Worm (Caenorhabditis elegans) whole organism, L3 larva: ENCODE measurements around the gene R13A1.1.

Experiments
- ceh-16 ChIP-seq: sonication (generic microtip); optimal IDR thresholded peaks from 2 replicates; lab custom pipeline; 2017; ENCODE audit warnings: missing biosample characterization, missing genetic modification characterization
- elt-1 ChIP-seq: fragments of 150-350 bp; optimal IDR thresholded peaks from 2 replicates; lab custom pipeline; 2014; ENCODE audit warnings: missing biosample characterization, missing genetic modification characterization
- elt-2 ChIP-seq: sonication (generic microtip); optimal IDR thresholded peaks from 2 replicates; lab custom pipeline; 2016; ENCODE audit warnings: missing genetic modification reagents, mild to moderate bottlenecking, missing genetic modification characterization, missing compliant biosample characterization
- elt-3 ChIP-seq, 3 experiments: fragments of 150-350 bp in 1 of 3; sonication (generic microtip) in 2 of 3; optimal IDR thresholded peaks; 2 replicates in 2 of 3; 4 replicates in 1 of 3; lab custom pipeline; 2014 to 2017; ENCODE audit warnings: missing biosample characterization in 3 of 3, missing genetic modification characterization in 3 of 3
- fkh-10 ChIP-seq: sonication (generic microtip); optimal IDR thresholded peaks from 2 replicates; lab custom pipeline; 2017; ENCODE audit warnings: missing biosample characterization, missing genetic modification reagents, missing genetic modification characterization
- fkh-2 ChIP-seq: fragments of 150-350 bp; optimal IDR thresholded peaks from 2 replicates; lab custom pipeline; 2014; ENCODE audit warnings: missing biosample characterization, missing genetic modification reagents, missing genetic modification characterization
- jun-1 ChIP-seq: fragments of 150-350 bp; optimal IDR thresholded peaks from 2 replicates; lab custom pipeline; 2014; ENCODE audit warnings: missing biosample characterization, missing genetic modification reagents, missing genetic modification characterization
- lsy-12 ChIP-seq: sonication (generic microtip); optimal IDR thresholded peaks from 2 replicates; lab custom pipeline; 2016; ENCODE audit warnings: mild to moderate bottlenecking, missing genetic modification characterization, missing compliant biosample characterization
- nfya-1 ChIP-seq: sonication (generic microtip); optimal IDR thresholded peaks from 2 replicates; lab custom pipeline; 2017; ENCODE audit warnings: missing genetic modification characterization, mild to moderate bottlenecking, missing compliant biosample characterization, antibody characterized with exemption, moderate library complexity; ENCODE audit not compliant: insufficient read depth
- nhr-23 ChIP-seq: fragments of 150-350 bp; optimal IDR thresholded peaks from 2 replicates; lab custom pipeline; 2014; ENCODE audit warnings: missing biosample characterization, missing genetic modification reagents, missing genetic modification characterization
- nhr-237 ChIP-seq: fragments of 150-350 bp; optimal IDR thresholded peaks from 2 replicates; lab custom pipeline; 2014; ENCODE audit warnings: missing biosample characterization, missing genetic modification characterization
- nhr-67 ChIP-seq: fragments of 150-350 bp; optimal IDR thresholded peaks from 2 replicates; lab custom pipeline; 2014; ENCODE audit warnings: missing biosample characterization, missing genetic modification characterization
- nhr-77 ChIP-seq: fragments of 150-350 bp; optimal IDR thresholded peaks from 2 replicates; lab custom pipeline; 2014; ENCODE audit warnings: missing biosample characterization, missing genetic modification characterization
- pqm-1 ChIP-seq: fragments of 150-350 bp; optimal IDR thresholded peaks from 2 replicates; lab custom pipeline; 2017; ENCODE audit warnings: missing biosample characterization, missing genetic modification characterization, inconsistent platforms
- skn-1 ChIP-seq: fragments of 150-350 bp; optimal IDR thresholded peaks from 2 replicates; lab custom pipeline; 2014; ENCODE audit warnings: missing biosample characterization, missing genetic modification characterization
- ztf-11 ChIP-seq: fragments of 150-350 bp; optimal IDR thresholded peaks from 2 replicates; lab custom pipeline; 2014; ENCODE audit warnings: missing biosample characterization, missing genetic modification characterization
- ztf-4 ChIP-seq: fragments of 150-350 bp; optimal IDR thresholded peaks from 2 replicates; lab custom pipeline; 2014; ENCODE audit warnings: missing biosample characterization, missing genetic modification characterization

The R13A1.1 gene

DNA sequence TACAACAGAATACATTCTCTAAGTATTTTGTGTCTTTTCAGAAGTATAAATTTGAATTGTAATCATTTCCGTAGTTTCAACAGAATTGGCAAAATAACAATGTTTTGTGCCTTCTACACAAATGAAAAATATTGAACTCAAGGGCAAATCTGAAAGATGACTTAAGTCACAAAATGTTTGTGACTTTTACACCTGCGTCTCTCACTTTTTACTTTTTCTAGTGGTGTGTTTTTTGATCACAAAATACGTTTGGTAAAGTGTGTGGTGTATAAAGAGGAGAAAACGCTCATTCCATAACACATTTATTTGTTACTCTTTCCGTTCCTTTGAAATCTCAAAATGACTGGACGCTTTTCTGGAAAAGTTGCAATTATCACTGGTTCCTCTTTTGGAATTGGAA is 40.8 kb downstream of the R13A1.1 start, which contains the start of gene C06E4.3:
TSS of gene C06E4.3 (plus strand) at position 289 of the 400 bp plus-strand sequence.
- TF ChIP-seq pqm-1 (tag; lab: Kevin White, UChicago) (peak; percentile 48), elt-2 (tag; lab: Kevin White, UChicago) (peak; percentile 30), nfya-1 (tag; lab: Kevin White, UChicago) (no peak)

DNA sequence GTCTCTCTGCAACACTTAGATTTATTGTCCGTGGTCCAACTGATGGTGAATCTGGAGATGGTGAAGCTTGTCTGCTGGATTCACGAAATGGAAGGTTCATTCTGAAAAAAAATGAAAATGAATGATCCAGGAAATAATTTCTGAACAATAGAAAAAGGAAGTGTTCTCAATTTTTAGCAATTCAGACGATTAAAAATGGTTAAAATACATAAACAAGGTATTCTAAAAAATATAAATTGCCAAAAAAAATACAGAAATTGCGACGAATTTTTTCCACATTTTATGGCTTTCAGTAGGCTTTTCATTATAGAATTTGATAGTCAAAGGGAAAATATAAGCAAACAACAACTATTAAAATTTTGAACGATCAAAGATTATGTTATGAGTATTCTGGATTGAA is 43.3 kb downstream of the R13A1.1 start, which contains the start of gene glb-2:
TSS of gene glb-2 (minus strand) at position 101 of the 400 bp plus-strand sequence.
- TF ChIP-seq nhr-23 (tag; lab: Kevin White, UChicago) (no peak), pqm-1 (tag; lab: Kevin White, UChicago) (no peak), ceh-16 (no peak), skn-1 (tag; lab: Kevin White, UChicago) (no peak), elt-1 (tag; lab: Kevin White, UChicago) (no peak), jun-1 (tag; lab: Kevin White, UChicago) (no peak), nhr-77 (no peak), elt-3 (tag; optimal IDR thresholded peaks at IDR 0.05; lab: Kevin White, UChicago) (no peak), ztf-11 (no peak), lsy-12 (no peak), fkh-2 (tag; lab: Kevin White, UChicago) (no peak), ztf-4 (tag; lab: Kevin White, UChicago) (no peak), nhr-237 (tag; lab: Kevin White, UChicago) (no peak), nfya-1 (tag; lab: Kevin White, UChicago) (no peak), nhr-67 (tag; lab: Kevin White, UChicago) (no peak), fkh-10 (GFP tag; lab: Kevin White, UChicago) (no peak)
